Fruit fly (Drosophila melanogaster) whole organism, prepupa: ENCODE data around the gene ppk20.

ENCODE experiments used
- CG10631 ChIP-seq: fragments of 200-800 bp; sonication (Bioruptor generic); optimal IDR thresholded peaks from 2 replicates; lab custom pipeline; 2016; ENCODE audit warnings: missing biosample characterization, missing genetic modification characterization
- CG10669 ChIP-seq: fragments of 200-800 bp; sonication (Bioruptor generic); optimal IDR thresholded peaks from 3 replicates; lab custom pipeline; 2018; ENCODE audit warnings: missing biosample characterization, mild to moderate bottlenecking, missing genetic modification characterization, moderate library complexity
- CG11294 ChIP-seq: fragments of 200-800 bp; sonication (Bioruptor generic); IDR thresholded peaks from 2 replicates; pipeline ENCODE4 v1.3.6; 2022; ENCODE audit warnings: missing biosample characterization, missing genetic modification characterization
- CG11902 ChIP-seq: fragments of 200-800 bp; sonication (Bioruptor generic); optimal IDR thresholded peaks from 3 replicates; lab custom pipeline; 2016; ENCODE audit warnings: missing biosample characterization, missing genetic modification characterization
- CG15336 ChIP-seq: fragments of 200-800 bp; sonication (Bioruptor generic); IDR thresholded peaks from 2 replicates; pipeline ENCODE4 v1.3.6; 2022; ENCODE audit warnings: missing biosample characterization, missing genetic modification characterization
- CG1621 ChIP-seq: fragments of 200-800 bp; sonication (Bioruptor generic); optimal IDR thresholded peaks from 3 replicates; lab custom pipeline; 2018; ENCODE audit warnings: missing biosample characterization, mild to moderate bottlenecking, missing genetic modification characterization
- CG3032 ChIP-seq: fragments of 200-800 bp; optimal IDR thresholded peaks from 2 replicates; lab custom pipeline; 2019; ENCODE audit warnings: missing biosample characterization, mild to moderate bottlenecking, missing genetic modification characterization, moderate library complexity
- CG31627 ChIP-seq: fragments of 200-800 bp; sonication (Bioruptor generic); optimal IDR thresholded peaks from 3 replicates; lab custom pipeline; 2016; ENCODE audit warnings: missing biosample characterization, missing genetic modification characterization
- CG32006 ChIP-seq: fragments of 200-800 bp; sonication (Bioruptor generic); optimal IDR thresholded peaks from 3 replicates; lab custom pipeline; 2017; ENCODE audit warnings: missing biosample characterization, mild to moderate bottlenecking, missing genetic modification characterization
- CG34406 ChIP-seq: fragments of 200-800 bp; sonication (Bioruptor generic); optimal IDR thresholded peaks from 3 replicates; lab custom pipeline; 2016; ENCODE audit warnings: missing biosample characterization, missing genetic modification characterization
- CG4318 ChIP-seq: fragments of 200-800 bp; sonication (Bioruptor generic); optimal IDR thresholded peaks from 3 replicates; lab custom pipeline; 2017; ENCODE audit warnings: missing biosample characterization, mild to moderate bottlenecking, missing genetic modification characterization
- CG6163 ChIP-seq: fragments of 200-800 bp; sonication (Bioruptor generic); IDR thresholded peaks from 3 replicates; pipeline ENCODE4 v1.3.6; 2022; ENCODE audit warnings: missing biosample characterization, missing genetic modification characterization
- CG6276 ChIP-seq: fragments of 200-800 bp; sonication (Bioruptor generic); optimal IDR thresholded peaks from 2 replicates; lab custom pipeline; 2017; ENCODE audit warnings: missing biosample characterization, mild to moderate bottlenecking, missing genetic modification characterization
- CG6792 ChIP-seq: fragments of 200-800 bp; sonication (Bioruptor generic); optimal IDR thresholded peaks from 3 replicates; lab custom pipeline; 2016; ENCODE audit warnings: missing biosample characterization, missing genetic modification characterization
- CG6854 ChIP-seq: fragments of 200-800 bp; sonication (Bioruptor generic); optimal IDR thresholded peaks from 2 replicates; lab custom pipeline; 2017; ENCODE audit warnings: missing biosample characterization, mild to moderate bottlenecking, missing genetic modification characterization
- CG7368 ChIP-seq: fragments of 200-800 bp; sonication (Bioruptor generic); optimal IDR thresholded peaks from 3 replicates; lab custom pipeline; 2016; ENCODE audit warnings: missing biosample characterization, missing genetic modification characterization
- CG8319 ChIP-seq: fragments of 200-800 bp; sonication (Bioruptor generic); optimal IDR thresholded peaks from 3 replicates; lab custom pipeline; 2016; ENCODE audit warnings: missing biosample characterization, missing genetic modification characterization
- CG8632 ChIP-seq: fragments of 200-800 bp; sonication (Bioruptor generic); optimal IDR thresholded peaks from 3 replicates; lab custom pipeline; 2016; ENCODE audit warnings: missing biosample characterization, missing genetic modification characterization
- CG9139 ChIP-seq: fragments of 200-800 bp; sonication (Bioruptor generic); optimal IDR thresholded peaks from 3 replicates; lab custom pipeline; 2017; ENCODE audit warnings: missing biosample characterization, mild to moderate bottlenecking, missing genetic modification characterization
- Eip75B ChIP-seq: fragments of 200-800 bp; sonication (Bioruptor generic); optimal IDR thresholded peaks from 3 replicates; lab custom pipeline; 2016; ENCODE audit warnings: missing biosample characterization, missing genetic modification characterization
- Eip78C ChIP-seq: fragments of 200-800 bp; sonication (Bioruptor generic); peaks from one replicate; lab custom pipeline; 2016; ENCODE audit warnings: missing biosample characterization, missing genetic modification characterization
- Eip93F ChIP-seq: fragments of 200-800 bp; sonication (Bioruptor generic); optimal IDR thresholded peaks from 2 replicates; lab custom pipeline; 2016; ENCODE audit warnings: missing biosample characterization, mild to moderate bottlenecking, missing genetic modification characterization
- Ets21C ChIP-seq: fragments of 200-800 bp; sonication (Bioruptor generic); optimal IDR thresholded peaks from 3 replicates; lab custom pipeline; 2016; ENCODE audit warnings: missing biosample characterization, missing genetic modification characterization
- Ets96B ChIP-seq: fragments of 200-800 bp; optimal IDR thresholded peaks from 2 replicates; lab custom pipeline; 2019; ENCODE audit warnings: missing biosample characterization, mild to moderate bottlenecking, missing genetic modification characterization, moderate library complexity
- Gug ChIP-seq: fragments of 200-800 bp; sonication (Bioruptor generic); IDR thresholded peaks from 2 replicates; pipeline ENCODE4 v1.3.6; 2022; ENCODE audit warnings: missing biosample characterization, missing genetic modification characterization
- Hr38 ChIP-seq: sonication (Bioruptor generic); optimal IDR thresholded peaks from 2 replicates; lab custom pipeline; 2016; ENCODE audit warnings: missing biosample characterization, missing genetic modification characterization
- Hr39 ChIP-seq: fragments of 200-800 bp; sonication (Bioruptor generic); optimal IDR thresholded peaks from 2 replicates; lab custom pipeline; 2016; ENCODE audit warnings: missing biosample characterization, missing genetic modification characterization
- Hr4 ChIP-seq: fragments of 200-800 bp; sonication (Bioruptor generic); optimal IDR thresholded peaks from 3 replicates; lab custom pipeline; 2016; ENCODE audit warnings: missing biosample characterization, missing genetic modification characterization
- Lpt ChIP-seq: fragments of 200-800 bp; sonication (Bioruptor generic); optimal IDR thresholded peaks from 3 replicates; lab custom pipeline; 2016; ENCODE audit warnings: missing biosample characterization, missing genetic modification characterization
- Met ChIP-seq: fragments of 200-800 bp; sonication (Bioruptor generic); optimal IDR thresholded peaks from 3 replicates; lab custom pipeline; 2016; ENCODE audit warnings: missing biosample characterization, missing genetic modification characterization
- OdsH ChIP-seq: fragments of 200-800 bp; sonication (Bioruptor generic); optimal IDR thresholded peaks from 3 replicates; lab custom pipeline; 2016; ENCODE audit warnings: missing biosample characterization, missing genetic modification characterization
- Smox ChIP-seq: fragments of 200-800 bp; sonication (Bioruptor generic); optimal IDR thresholded peaks from 3 replicates; lab custom pipeline; 2016; ENCODE audit warnings: missing biosample characterization, missing genetic modification characterization
- Sox102F ChIP-seq: fragments of 200-800 bp; sonication (Bioruptor generic); optimal IDR thresholded peaks from 2 replicates; lab custom pipeline; 2016; ENCODE audit warnings: missing biosample characterization, mild to moderate bottlenecking, missing genetic modification characterization
- Sox14 ChIP-seq: fragments of 200-800 bp; sonication (Bioruptor generic); optimal IDR thresholded peaks from 3 replicates; lab custom pipeline; 2016; ENCODE audit warnings: missing biosample characterization, missing genetic modification characterization
- Sox15 ChIP-seq: fragments of 200-800 bp; sonication (Bioruptor generic); optimal IDR thresholded peaks from 3 replicates; lab custom pipeline; 2016; ENCODE audit warnings: missing biosample characterization, missing genetic modification characterization
- achi ChIP-seq: fragments of 200-800 bp; sonication (Bioruptor generic); optimal IDR thresholded peaks from 3 replicates; lab custom pipeline; 2016; ENCODE audit warnings: missing biosample characterization, missing genetic modification characterization
- acj6 ChIP-seq: fragments of 200-800 bp; sonication (Bioruptor generic); optimal IDR thresholded peaks from 3 replicates; lab custom pipeline; 2016; ENCODE audit warnings: missing biosample characterization, missing genetic modification characterization
- dac ChIP-seq: fragments of 200-800 bp; sonication (Bioruptor generic); optimal IDR thresholded peaks from 2 replicates; lab custom pipeline; 2017; ENCODE audit warnings: missing biosample characterization, mild to moderate bottlenecking, missing genetic modification characterization
- eg ChIP-seq: fragments of 200-800 bp; sonication (Bioruptor generic); IDR thresholded peaks from 3 replicates; pipeline ENCODE4 v1.3.6; 2022; ENCODE audit warnings: missing biosample characterization, missing genetic modification characterization
- esn ChIP-seq: fragments of 200-800 bp; sonication (Bioruptor generic); optimal IDR thresholded peaks from 2 replicates; lab custom pipeline; 2016; ENCODE audit warnings: missing biosample characterization, mild to moderate bottlenecking, missing genetic modification characterization, moderate library complexity
- fd85E ChIP-seq: fragments of 200-800 bp; sonication (Bioruptor generic); optimal IDR thresholded peaks from 3 replicates; lab custom pipeline; 2016; ENCODE audit warnings: missing biosample characterization, missing genetic modification characterization
- fkh ChIP-seq: fragments of 200-800 bp; sonication (Bioruptor generic); optimal IDR thresholded peaks from 3 replicates; lab custom pipeline; 2017; ENCODE audit warnings: missing biosample characterization, mild to moderate bottlenecking, missing genetic modification characterization, moderate library complexity
- lz ChIP-seq: fragments of 200-800 bp; sonication (Bioruptor generic); optimal IDR thresholded peaks from 3 replicates; lab custom pipeline; 2016; ENCODE audit warnings: missing biosample characterization, missing genetic modification characterization
- pdm3 ChIP-seq: fragments of 200-800 bp; sonication (Bioruptor generic); optimal IDR thresholded peaks from 3 replicates; lab custom pipeline; 2016; ENCODE audit warnings: missing biosample characterization, missing genetic modification characterization
- spab ChIP-seq: fragments of 200-800 bp; sonication (Bioruptor generic); optimal IDR thresholded peaks from 2 replicates; lab custom pipeline; 2017; ENCODE audit warnings: missing biosample characterization, mild to moderate bottlenecking, missing genetic modification characterization, missing genetic modification reagents
- ss ChIP-seq, 2 experiments: fragments of 200-800 bp; sonication (Bioruptor generic); optimal IDR thresholded peaks; 2 replicates in 1 of 2; 3 replicates in 1 of 2; lab custom pipeline; 2017 to 2018; ENCODE audit warnings: mild to moderate bottlenecking in 2 of 2, missing biosample characterization in 2 of 2, missing genetic modification characterization in 2 of 2, moderate library complexity in 1 of 2
- svp ChIP-seq: fragments of 200-800 bp; sonication (Bioruptor generic); peaks from one replicate; lab custom pipeline; 2016; ENCODE audit warnings: missing biosample characterization, missing genetic modification characterization
- topi ChIP-seq: fragments of 200-800 bp; sonication (Bioruptor generic); optimal IDR thresholded peaks from 3 replicates; lab custom pipeline; 2016; ENCODE audit warnings: missing biosample characterization, missing genetic modification characterization
- vri ChIP-seq: fragments of 200-800 bp; sonication (Bioruptor generic); optimal IDR thresholded peaks from 3 replicates; lab custom pipeline; 2016; ENCODE audit warnings: missing biosample characterization, mild to moderate bottlenecking, missing genetic modification characterization

The ppk20 gene

dm6 chr3R:29717519-29717918 is 48.8 kb upstream of the ppk20 start (continued):
- no peak for TF ChIP-seq CG10669 (GFP tag; lab: Kevin White, UChicago)
- no peak for TF ChIP-seq CG6854 (GFP tag; lab: Kevin White, UChicago)
- TF ChIP-seq CG34406 (GFP tag; lab: Kevin White, UChicago): no peak
- TF ChIP-seq Sox15 (GFP tag; lab: Kevin White, UChicago): no peak
- TF ChIP-seq Met: no peak
- TF ChIP-seq CG15336 (GFP tag; lab: Robert Waterston, UW): peak; percentile 63
- TF ChIP-seq esn (GFP tag; lab: Kevin White, UChicago): no peak
- TF ChIP-seq CG32006 (GFP tag; lab: Kevin White, UChicago): peak; percentile 47
- no peak for TF ChIP-seq CG1621
- peak; percentile 55 for TF ChIP-seq CG4318
- peak; percentile 4 for TF ChIP-seq CG3032 (tag; lab: Kevin White, UChicago)
- peak; percentile 5 for TF ChIP-seq Eip78C
- TF ChIP-seq svp (GFP tag; lab: Kevin White, UChicago): no peak
- no peak for TF ChIP-seq ss (GFP tag; optimal IDR thresholded peaks at IDR 0.05; lab: Kevin White, UChicago)
- TF ChIP-seq Sox14 (GFP tag; lab: Kevin White, UChicago): no peak
- TF ChIP-seq eg (GFP tag; lab: Robert Waterston, UW): peak; percentile 76
- peak; percentile 6 for TF ChIP-seq topi
- no peak for TF ChIP-seq Eip93F (GFP tag; lab: Kevin White, UChicago)
- no peak for TF ChIP-seq Hr38 (GFP tag; lab: Kevin White, UChicago)

- TF ChIP-seq fkh (GFP tag; lab: Kevin White, UChicago) (peak; percentile 43), CG6792 (peak; percentile 44), ss (GFP tag; optimal IDR thresholded peaks at IDR 0.05; lab: Kevin White, UChicago) (peak; percentile 51 to 80), svp (GFP tag; lab: Kevin White, UChicago) (peak; percentile 100), Smox (peak; percentile 39), fd85E (GFP tag; lab: Kevin White, UChicago) (no peak), CG7368 (GFP tag; lab: Kevin White, UChicago) (peak; percentile 78), Hr4 (GFP tag; lab: Kevin White, UChicago) (peak; percentile 74), vri (GFP tag; lab: Kevin White, UChicago) (peak; percentile 53), CG6276 (GFP tag; lab: Kevin White, UChicago) (peak; percentile 48), CG10669 (GFP tag; lab: Kevin White, UChicago) (peak; percentile 68), pdm3 (GFP tag; lab: Kevin White, UChicago) (peak; percentile 79), CG6163 (GFP tag; lab: Robert Waterston, UW) (peak; percentile 80), esn (GFP tag; lab: Kevin White, UChicago) (peak; percentile 69), acj6 (GFP tag; lab: Kevin White, UChicago) (peak; percentile 78), CG31627 (GFP tag; lab: Kevin White, UChicago) (peak; percentile 58), OdsH (peak; percentile 79), CG11902 (GFP tag; lab: Kevin White, UChicago) (peak; percentile 7), Gug (GFP tag; lab: Robert Waterston, UW) (peak; percentile 41; the same call in 1 of the 2 replicates), Lpt (GFP tag; lab: Kevin White, UChicago) (peak; percentile 41), CG3032 (tag; lab: Kevin White, UChicago) (peak; percentile 55), lz (GFP tag; lab: Kevin White, UChicago) (peak; percentile 63), dac (GFP tag; lab: Kevin White, UChicago) (peak; percentile 86), CG11294 (GFP tag; lab: Robert Waterston, UW) (peak; percentile 48; the same call in 1 of the 2 replicates), CG4318 (peak; percentile 5), Ets21C (GFP tag; lab: Kevin White, UChicago) (no peak), achi (peak; percentile 67), Sox15 (GFP tag; lab: Kevin White, UChicago) (no peak), CG15336 (GFP tag; lab: Robert Waterston, UW) (peak; percentile 50), Ets96B (tag; lab: Kevin White, UChicago) (peak; percentile 50), CG1621 (peak; percentile 68), Hr38 (GFP tag; lab: Kevin White, UChicago) (no peak), CG10631 (GFP tag; lab: Kevin White, UChicago) (no peak), CG9139 (GFP tag; lab: Kevin White, UChicago) (peak; percentile 48), Sox102F (GFP tag; lab: Kevin White, UChicago) (peak; percentile 41), eg (GFP tag; lab: Robert Waterston, UW) (peak; percentile 76), Eip75B (GFP tag; lab: Kevin White, UChicago) (peak; percentile 78), Hr39 (GFP tag; lab: Kevin White, UChicago) (peak; percentile 53), CG8319 (peak; percentile 60), CG32006 (GFP tag; lab: Kevin White, UChicago) (peak; percentile 60), spab (GFP tag; lab: Kevin White, UChicago) (peak; percentile 53), CG8632 (GFP tag; lab: Kevin White, UChicago) (peak; percentile 39)
Observed at dm6 chr3R:29716782-29717317, 48.2 kb upstream of the ppk20 start, which contains the start of gene Obp99b. TSS of gene Obp99b (minus strand) at chr3R:29716896.
